Worm (Caenorhabditis elegans): ENCODE data around the gene F33A8.4.

DNA sequence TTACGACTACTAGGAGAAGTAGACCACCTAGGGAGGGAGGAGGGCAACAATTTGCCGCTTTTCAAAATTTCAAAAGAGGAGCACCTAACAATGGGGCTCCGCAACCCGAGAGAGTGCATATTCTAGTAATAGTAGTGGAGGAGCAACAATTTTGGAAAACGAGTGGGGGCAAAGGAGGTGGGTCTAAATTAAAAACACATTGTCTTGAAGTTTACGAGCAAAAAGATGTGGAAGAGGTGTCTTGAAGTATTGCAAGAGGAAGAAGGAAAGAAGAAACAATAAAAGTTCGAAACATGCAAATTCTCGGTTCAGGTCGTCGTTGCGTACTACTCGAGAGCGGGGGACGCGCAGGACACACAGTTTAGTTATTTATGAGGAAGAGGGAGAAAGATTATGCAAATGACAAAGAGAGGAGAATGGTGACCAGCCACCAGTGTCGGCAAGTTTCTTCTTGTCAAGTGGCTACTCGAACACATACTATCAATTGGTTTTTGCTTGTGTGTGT, 15.4 kb upstream of the F33A8.4 start:
- TF ChIP-seq elt-3 (tag; optimal IDR thresholded peaks at IDR 0.05) (no peak), ztf-11 (tag; optimal IDR thresholded peaks at IDR 0.05) (no peak), unc-39 (tag; optimal IDR thresholded peaks at IDR 0.05) (no peak), pha-4 (tag; optimal IDR thresholded peaks at IDR 0.05) (no peak), sptf-1 (tag; optimal IDR thresholded peaks at IDR 0.05) (no peak), ces-1 (GFP tag; optimal IDR thresholded peaks at IDR 0.05) (no peak), ceh-39 (tag; optimal IDR thresholded peaks at IDR 0.05) (no peak), flh-1 (GFP tag; optimal IDR thresholded peaks at IDR 0.05) (no peak), bed-3 (GFP tag; optimal IDR thresholded peaks at IDR 0.05) (no peak), nhr-76 (tag; optimal IDR thresholded peaks at IDR 0.05) (no peak), snpc-4 (tag; optimal IDR thresholded peaks at IDR 0.05) (no peak), lsy-2 (tag; optimal IDR thresholded peaks at IDR 0.05) (no peak)

All from whole organism, mixed stage, embryonic.